Fruit fly (Drosophila melanogaster) whole organism, embryonic: ENCODE results near the gene Rrp45.

Source experiments
- Atf3 ChIP-seq: fragments of 200-800 bp; sonication (Bioruptor generic); optimal IDR thresholded peaks from 3 replicates; lab custom pipeline; 2016; ENCODE audit warnings: missing biosample characterization, missing genetic modification characterization
- B-H1 ChIP-seq: fragments of 200-800 bp; sonication (Bioruptor generic); IDR thresholded peaks from 3 replicates; pipeline ENCODE4 v1.3.6; 2022; ENCODE audit warnings: missing biosample characterization, missing genetic modification characterization
- CG1233 ChIP-seq: fragments of 200-800 bp; sonication (Bioruptor generic); optimal IDR thresholded peaks from 4 replicates; lab custom pipeline; 2018; ENCODE audit warnings: missing biosample characterization, mild to moderate bottlenecking, missing genetic modification characterization
- CG13424 ChIP-seq: fragments of 200-800 bp; sonication (Bioruptor generic); optimal IDR thresholded peaks from 2 replicates; lab custom pipeline; 2019; ENCODE audit warnings: missing biosample characterization, mild to moderate bottlenecking, missing genetic modification characterization, moderate library complexity
- CG1529 ChIP-seq: fragments of 200-800 bp; sonication (Bioruptor generic); optimal IDR thresholded peaks from 3 replicates; lab custom pipeline; 2018; ENCODE audit warnings: missing biosample characterization, missing genetic modification characterization
- CG15479 ChIP-seq: fragments of 200-800 bp; sonication (Bioruptor generic); optimal IDR thresholded peaks from 3 replicates; lab custom pipeline; 2019; ENCODE audit warnings: missing biosample characterization, mild to moderate bottlenecking, missing genetic modification characterization, moderate library complexity
- CG15601 ChIP-seq: fragments of 200-800 bp; sonication (Bioruptor generic); optimal IDR thresholded peaks from 3 replicates; lab custom pipeline; 2019; ENCODE audit warnings: missing biosample characterization, mild to moderate bottlenecking, missing genetic modification characterization, moderate library complexity
- CG1603 ChIP-seq: fragments of 200-800 bp; sonication (Bioruptor generic); optimal IDR thresholded peaks from 2 replicates; lab custom pipeline; 2019; ENCODE audit warnings: missing biosample characterization, mild to moderate bottlenecking, missing genetic modification characterization, moderate library complexity
- CG16779 ChIP-seq: fragments of 200-800 bp; sonication (Bioruptor generic); IDR thresholded peaks from 2 replicates; pipeline ENCODE4 v1.3.6; 2022; ENCODE audit warnings: missing biosample characterization, missing genetic modification characterization
- CG17186 ChIP-seq: fragments of 200-800 bp; sonication (Bioruptor generic); optimal IDR thresholded peaks from 3 replicates; lab custom pipeline; 2017; ENCODE audit warnings: missing biosample characterization, missing genetic modification reagents, missing genetic modification characterization
- CG17912 ChIP-seq: fragments of 200-800 bp; sonication (Bioruptor generic); optimal IDR thresholded peaks from 2 replicates; lab custom pipeline; 2018; ENCODE audit warnings: missing biosample characterization, mild to moderate bottlenecking, missing genetic modification characterization
- CG2129 ChIP-seq: fragments of 200-800 bp; sonication (Bioruptor generic); IDR thresholded peaks from 2 replicates; pipeline ENCODE4 v1.3.6; 2022; ENCODE audit warnings: missing biosample characterization, missing genetic modification characterization; ENCODE audit not compliant: partially characterized antibody
- CG30431 ChIP-seq: fragments of 200-800 bp; sonication (Bioruptor generic); optimal IDR thresholded peaks from 2 replicates; lab custom pipeline; 2017; ENCODE audit warnings: missing biosample characterization, missing genetic modification characterization
- CG3281 ChIP-seq: fragments of 200-800 bp; sonication (Bioruptor generic); optimal IDR thresholded peaks from 3 replicates; lab custom pipeline; 2017; ENCODE audit warnings: missing biosample characterization, mild to moderate bottlenecking, missing genetic modification characterization
- CG33557 ChIP-seq: fragments of 200-800 bp; sonication (Bioruptor generic); optimal IDR thresholded peaks from 2 replicates; lab custom pipeline; 2019; ENCODE audit warnings: missing biosample characterization, mild to moderate bottlenecking, missing genetic modification characterization, moderate library complexity
- CG4404 ChIP-seq: fragments of 200-800 bp; sonication (Bioruptor generic); IDR thresholded peaks from 2 replicates; pipeline ENCODE4 v1.3.6; 2022; ENCODE audit warnings: missing biosample characterization, missing genetic modification characterization
- CG5180 ChIP-seq: fragments of 200-800 bp; sonication (Bioruptor generic); optimal IDR thresholded peaks from 3 replicates; lab custom pipeline; 2017; ENCODE audit warnings: missing biosample characterization, missing genetic modification characterization, mild to moderate bottlenecking, moderate library complexity, missing genetic modification reagents
- CG7556 ChIP-seq: fragments of 200-800 bp; sonication (Bioruptor generic); optimal IDR thresholded peaks from 2 replicates; lab custom pipeline; 2017; ENCODE audit warnings: missing biosample characterization, mild to moderate bottlenecking, missing genetic modification characterization
- CG7928 ChIP-seq: fragments of 200-800 bp; sonication (Bioruptor generic); optimal IDR thresholded peaks from 2 replicates; lab custom pipeline; 2017; ENCODE audit warnings: missing biosample characterization, mild to moderate bottlenecking, missing genetic modification characterization
- CTCF ChIP-seq: fragments of 200-800 bp; sonication (Bioruptor generic); optimal IDR thresholded peaks from 2 replicates; lab custom pipeline; 2017; ENCODE audit warnings: missing biosample characterization, mild to moderate bottlenecking, missing genetic modification characterization, moderate library complexity
- E2f1 ChIP-seq: fragments of 200-800 bp; sonication (Bioruptor generic); IDR thresholded peaks from 2 replicates; pipeline ENCODE4 v1.3.6; 2022; ENCODE audit warnings: missing biosample characterization, missing genetic modification characterization
- ERR ChIP-seq: fragments of 200-800 bp; sonication (Bioruptor generic); optimal IDR thresholded peaks from 2 replicates; lab custom pipeline; 2016; ENCODE audit warnings: missing biosample characterization, missing genetic modification characterization
- H2.0 ChIP-seq: fragments of 200-800 bp; sonication (Bioruptor generic); IDR thresholded peaks from 2 replicates; pipeline ENCODE4 v1.3.6; 2022; ENCODE audit warnings: missing biosample characterization, missing genetic modification characterization
- HLHmδ ChIP-seq: fragments of 200-800 bp; sonication (Bioruptor generic); optimal IDR thresholded peaks from 2 replicates; lab custom pipeline; 2018; ENCODE audit warnings: missing biosample characterization, mild to moderate bottlenecking, missing genetic modification characterization, moderate library complexity
- Hmx ChIP-seq: fragments of 200-800 bp; sonication (Bioruptor generic); optimal IDR thresholded peaks from 2 replicates; lab custom pipeline; 2016; ENCODE audit warnings: missing biosample characterization, missing genetic modification characterization
- Mrtf ChIP-seq: fragments of 200-800 bp; sonication (Bioruptor generic); IDR thresholded peaks from 3 replicates; pipeline ENCODE4 v1.3.6; 2022; ENCODE audit warnings: missing biosample characterization, missing genetic modification characterization
- NC2α ChIP-seq: fragments of 200-800 bp; sonication (Bioruptor generic); optimal IDR thresholded peaks from 2 replicates; lab custom pipeline; 2016; ENCODE audit warnings: missing biosample characterization, missing genetic modification characterization
- Rx ChIP-seq: fragments of 200-800 bp; sonication (Bioruptor generic); IDR thresholded peaks from 2 replicates; pipeline ENCODE4 v1.3.6; 2022; ENCODE audit warnings: missing biosample characterization, missing genetic modification characterization
- Taf1 ChIP-seq: fragments of 200-800 bp; sonication (Bioruptor generic); IDR thresholded peaks from 2 replicates; pipeline ENCODE4 v1.3.6; 2022; ENCODE audit warnings: missing biosample characterization, missing genetic modification characterization
- Usf ChIP-seq: fragments of 200-800 bp; sonication (Bioruptor generic); optimal IDR thresholded peaks from 2 replicates; lab custom pipeline; 2017; ENCODE audit warnings: missing genotype, missing biosample characterization, missing genetic modification characterization
- Vsx1 ChIP-seq: fragments of 200-800 bp; sonication (Bioruptor generic); optimal IDR thresholded peaks from 2 replicates; lab custom pipeline; 2017; ENCODE audit warnings: missing biosample characterization, mild to moderate bottlenecking, missing genetic modification characterization, missing genetic modification reagents
- YL-1 ChIP-seq: fragments of 200-800 bp; sonication (Bioruptor generic); optimal IDR thresholded peaks from 3 replicates; lab custom pipeline; 2017; ENCODE audit warnings: missing biosample characterization, mild to moderate bottlenecking, missing genetic modification characterization
- al ChIP-seq: fragments of 200-800 bp; sonication (Bioruptor generic); IDR thresholded peaks from 2 replicates; pipeline ENCODE4 v1.3.6; 2022; ENCODE audit warnings: missing biosample characterization, missing genetic modification characterization
- ara ChIP-seq: fragments of 200-800 bp; sonication (Bioruptor generic); IDR thresholded peaks from 2 replicates; pipeline ENCODE4 v1.3.6; 2022; ENCODE audit warnings: missing biosample characterization, missing genetic modification characterization
- bcd ChIP-seq: fragments of 200-800 bp; sonication (Bioruptor generic); optimal IDR thresholded peaks from 2 replicates; lab custom pipeline; 2017; ENCODE audit warnings: missing biosample characterization, mild to moderate bottlenecking, missing genetic modification characterization
- bsh ChIP-seq, 2 experiments: fragments of 200-800 bp; sonication (Bioruptor generic); optimal IDR thresholded peaks; 2 replicates each; lab custom pipeline; 2017 to 2018; ENCODE audit warnings: mild to moderate bottlenecking in 2 of 2, missing biosample characterization in 2 of 2, missing genetic modification characterization in 2 of 2, moderate library complexity in 1 of 2
- chinmo ChIP-seq: fragments of 200-800 bp; sonication (Bioruptor generic); IDR thresholded peaks from 4 replicates; pipeline ENCODE4 v1.3.6; 2022; ENCODE audit warnings: missing biosample characterization, missing genetic modification characterization; ENCODE audit not compliant: partially characterized antibody
- dan ChIP-seq: fragments of 200-800 bp; sonication (Bioruptor generic); IDR thresholded peaks from 2 replicates; pipeline ENCODE4 v1.3.6; 2022; ENCODE audit warnings: missing biosample characterization, missing genetic modification characterization
- gfzf ChIP-seq: fragments of 200-800 bp; sonication (Bioruptor generic); optimal IDR thresholded peaks from 2 replicates; lab custom pipeline; 2016; ENCODE audit warnings: missing biosample characterization, mild to moderate bottlenecking, missing genetic modification characterization, moderate library complexity
- jing ChIP-seq: fragments of 200-800 bp; sonication (Bioruptor generic); optimal IDR thresholded peaks from 2 replicates; lab custom pipeline; 2018; ENCODE audit warnings: missing biosample characterization, mild to moderate bottlenecking, missing genetic modification characterization
- luna ChIP-seq: fragments of 200-800 bp; sonication (Bioruptor generic); optimal IDR thresholded peaks from 2 replicates; lab custom pipeline; 2016; ENCODE audit warnings: missing biosample characterization, missing genetic modification characterization
- mirr ChIP-seq: fragments of 200-800 bp; sonication (Bioruptor generic); optimal IDR thresholded peaks from 3 replicates; lab custom pipeline; 2018; ENCODE audit warnings: missing biosample characterization, mild to moderate bottlenecking, missing genetic modification characterization
- oc ChIP-seq: fragments of 200-800 bp; sonication (Bioruptor generic); optimal IDR thresholded peaks from 2 replicates; lab custom pipeline; 2018; ENCODE audit warnings: missing biosample characterization, mild to moderate bottlenecking, missing genetic modification characterization, moderate library complexity
- pfk ChIP-seq: fragments of 200-800 bp; sonication (Bioruptor generic); optimal IDR thresholded peaks from 2 replicates; lab custom pipeline; 2018; ENCODE audit warnings: missing biosample characterization, mild to moderate bottlenecking, missing genetic modification characterization, moderate library complexity
- pum ChIP-seq: fragments of 200-800 bp; sonication (Bioruptor generic); optimal IDR thresholded peaks from 2 replicates; lab custom pipeline; 2016; ENCODE audit warnings: missing biosample characterization, missing genetic modification characterization
- run ChIP-seq: fragments of 200-800 bp; sonication (Bioruptor generic); optimal IDR thresholded peaks from 3 replicates; lab custom pipeline; 2018; ENCODE audit warnings: missing biosample characterization, mild to moderate bottlenecking, missing genetic modification characterization
- so ChIP-seq: fragments of 200-800 bp; sonication (Bioruptor generic); IDR thresholded peaks from 3 replicates; pipeline ENCODE4 v1.3.6; 2022; ENCODE audit warnings: missing biosample characterization, missing genetic modification characterization
- toy ChIP-seq: fragments of 200-800 bp; sonication (Bioruptor generic); IDR thresholded peaks from 2 replicates; pipeline ENCODE4 v1.3.6; 2022; ENCODE audit warnings: missing biosample characterization, missing genetic modification characterization
- unpg ChIP-seq: fragments of 200-800 bp; sonication (Bioruptor generic); optimal IDR thresholded peaks from 3 replicates; lab custom pipeline; 2018; ENCODE audit warnings: missing biosample characterization, mild to moderate bottlenecking, missing genetic modification characterization, moderate library complexity

Gene Rrp45

dm6 chrX:16750712-16751578 lies 40.1 kb downstream of the Rrp45 start (continued):
- TF ChIP-seq CG30431 (GFP tag; lab: Kevin White, UChicago), result peak; percentile 54
- TF ChIP-seq jing (GFP tag; lab: Kevin White, UChicago), result no peak
- TF ChIP-seq Taf1 (GFP tag; lab: Robert Waterston, UW), result no peak
- peak; percentile 62 for TF ChIP-seq Vsx1 (GFP tag; lab: Kevin White, UChicago)
- TF ChIP-seq pum (GFP tag; lab: Kevin White, UChicago), result peak; percentile 7
- TF ChIP-seq E2f1 (GFP tag; lab: Robert Waterston, UW), result peak; percentile 55
- TF ChIP-seq CG2129 (GFP tag; lab: Robert Waterston, UW), result no peak
- TF ChIP-seq ara (GFP tag; lab: Robert Waterston, UW), result peak; percentile 53; the same call in 1 of the 2 replicates
- peak; percentile 82 for TF ChIP-seq CG33557 (GFP tag; lab: Kevin White, UChicago)
- peak; percentile 48 for TF ChIP-seq Usf (GFP tag; lab: Kevin White, UChicago)
- TF ChIP-seq Atf3 (GFP tag; lab: Kevin White, UChicago), result no peak
- peak; percentile 30 for TF ChIP-seq CG15479
- TF ChIP-seq CG13424 (tag; lab: Kevin White, UChicago), result peak; percentile 86
- TF ChIP-seq CTCF (GFP tag; lab: Kevin White, UChicago), result no peak
- peak; percentile 69 for TF ChIP-seq CG3281 (GFP tag; lab: Kevin White, UChicago)
- no peak for TF ChIP-seq NC2α (GFP tag; lab: Kevin White, UChicago)
- no peak for TF ChIP-seq dan (GFP tag; lab: Robert Waterston, UW)
- no peak for TF ChIP-seq mirr (GFP tag; lab: Kevin White, UChicago)
- peak; percentile 48 for TF ChIP-seq run (tag; lab: Kevin White, UChicago)
- TF ChIP-seq chinmo (GFP tag; lab: Robert Waterston, UW), result 0 out of 4 replicates have a peak, but pooled peaks have one; percentile 14
- peak; percentile 77 to 97 for TF ChIP-seq bsh (GFP tag; optimal IDR thresholded peaks at IDR 0.05; lab: Kevin White, UChicago)
- peak; percentile 11; the same call in 1 of the 3 replicates for TF ChIP-seq B-H1
- TF ChIP-seq CG5180, result peak; percentile 57
- TF ChIP-seq al (GFP tag; lab: Robert Waterston, UW), result no peak
- TF ChIP-seq CG7928 (GFP tag; lab: Kevin White, UChicago), result no peak
- no peak for TF ChIP-seq CG17912 (GFP tag; lab: Kevin White, UChicago)
- TF ChIP-seq CG1233 (GFP tag; lab: Kevin White, UChicago), result peak; percentile 63
- no peak for TF ChIP-seq CG17186 (GFP tag; lab: Kevin White, UChicago)
- no peak for TF ChIP-seq ERR (GFP tag; lab: Kevin White, UChicago)
- TF ChIP-seq oc (tag; lab: Kevin White, UChicago), result peak; percentile 37
- peak; percentile 16; the same call in 1 of the 3 replicates for TF ChIP-seq Mrtf (GFP tag; lab: Robert Waterston, UW)
- no peak for TF ChIP-seq gfzf (GFP tag; lab: Kevin White, UChicago)
- no peak for TF ChIP-seq Rx (GFP tag; lab: Robert Waterston, UW)
- peak; percentile 4 for TF ChIP-seq YL-1 (GFP tag; lab: Kevin White, UChicago)
- no peak for TF ChIP-seq toy (GFP tag; lab: Robert Waterston, UW)
- TF ChIP-seq luna, result no peak
- TF ChIP-seq so, result peak; percentile 79; the same call in 1 of the 3 replicates
- TF ChIP-seq CG7556, result peak; percentile 78
- no peak for TF ChIP-seq HLHmδ
- TF ChIP-seq Hmx (GFP tag; lab: Kevin White, UChicago), result no peak
- peak; percentile 50 for TF ChIP-seq CG1529
- peak; percentile 80 for TF ChIP-seq CG15601
- TF ChIP-seq bcd, result peak; percentile 54
- peak; percentile 29 for TF ChIP-seq CG1603
- peak; percentile 60; the same call in 1 of the 2 replicates for TF ChIP-seq H2.0 (GFP tag; lab: Robert Waterston, UW)
- TF ChIP-seq CG4404, result no peak; the same call in 1 of the 2 replicates
- TF ChIP-seq unpg, result peak; percentile 79
- TF ChIP-seq pfk (GFP tag; lab: Kevin White, UChicago), result no peak
- no peak for TF ChIP-seq CG16779 (GFP tag; lab: Robert Waterston, UW)
